Fruit fly (Drosophila melanogaster) whole organism, embryonic: ENCODE results near the gene mav.

ENCODE experiments used
- Atf6 ChIP-seq: fragments of 200-800 bp; sonication (Bioruptor generic); IDR thresholded peaks from 2 replicates; pipeline ENCODE4 v1.3.6; 2022; ENCODE audit warnings: missing biosample characterization, missing genetic modification characterization
- Awh ChIP-seq: fragments of 200-800 bp; sonication (Bioruptor generic); IDR thresholded peaks from 2 replicates; pipeline ENCODE4, ENCODE4 v1.3.6; 2022; ENCODE audit warnings: missing biosample characterization, missing genetic modification characterization
- Bgb ChIP-seq: fragments of 200-800 bp; sonication (Bioruptor generic); IDR thresholded peaks from 2 replicates; pipeline ENCODE4 v1.3.6; 2022; ENCODE audit warnings: missing biosample characterization, missing genetic modification characterization; ENCODE audit not compliant: partially characterized antibody
- CG10274 ChIP-seq: fragments of 200-800 bp; sonication (Bioruptor generic); optimal IDR thresholded peaks from 3 replicates; lab custom pipeline; 2017; ENCODE audit warnings: missing biosample characterization, mild to moderate bottlenecking, missing genetic modification characterization
- CG10543 ChIP-seq: fragments of 200-800 bp; sonication (Bioruptor generic); optimal IDR thresholded peaks from 3 replicates; lab custom pipeline; 2017; ENCODE audit warnings: missing biosample characterization, mild to moderate bottlenecking, missing genetic modification characterization, moderate library complexity
- CG11247 ChIP-seq: fragments of 200-800 bp; sonication (Bioruptor generic); IDR thresholded peaks from 2 replicates; pipeline ENCODE4 v1.3.6; 2022; ENCODE audit warnings: missing biosample characterization, missing genetic modification characterization
- CG11456 ChIP-seq: fragments of 200-800 bp; sonication (Bioruptor generic); IDR thresholded peaks from 3 replicates; pipeline ENCODE4 v1.3.6; 2022; ENCODE audit warnings: missing biosample characterization, missing genetic modification characterization
- CG12942 ChIP-seq: fragments of 200-800 bp; sonication (Bioruptor generic); optimal IDR thresholded peaks from 3 replicates; lab custom pipeline; 2016; ENCODE audit warnings: missing biosample characterization, missing genetic modification characterization
- CG13424 ChIP-seq: fragments of 200-800 bp; sonication (Bioruptor generic); optimal IDR thresholded peaks from 2 replicates; lab custom pipeline; 2019; ENCODE audit warnings: missing biosample characterization, mild to moderate bottlenecking, missing genetic modification characterization, moderate library complexity
- CG14050 ChIP-seq: fragments of 200-800 bp; sonication (Bioruptor generic); IDR thresholded peaks from 3 replicates; pipeline ENCODE4 v1.3.6; 2022; ENCODE audit warnings: missing biosample characterization, missing genetic modification characterization
- CG14710 ChIP-seq: fragments of 200-800 bp; sonication (Bioruptor generic); optimal IDR thresholded peaks from 3 replicates; lab custom pipeline; 2019; ENCODE audit warnings: missing biosample characterization, mild to moderate bottlenecking, missing genetic modification characterization, moderate library complexity
- CG17361 ChIP-seq: fragments of 200-800 bp; sonication (Bioruptor generic); IDR thresholded peaks from 3 replicates; pipeline ENCODE4 v1.3.6; 2022; ENCODE audit warnings: missing biosample characterization, missing genetic modification characterization
- CG17829 ChIP-seq: fragments of 200-800 bp; optimal IDR thresholded peaks from 2 replicates; lab custom pipeline; 2019; ENCODE audit warnings: missing biosample characterization, mild to moderate bottlenecking, missing genetic modification characterization, moderate library complexity
- CG18764 ChIP-seq: fragments of 200-800 bp; sonication (Bioruptor generic); optimal IDR thresholded peaks from 3 replicates; lab custom pipeline; 2016; ENCODE audit warnings: missing biosample characterization, missing genetic modification characterization
- CG2199 ChIP-seq: fragments of 200-800 bp; sonication (Bioruptor generic); IDR thresholded peaks from 3 replicates; pipeline ENCODE4 v1.3.6; 2022; ENCODE audit warnings: missing biosample characterization, missing genetic modification characterization
- CG33557 ChIP-seq: fragments of 200-800 bp; sonication (Bioruptor generic); optimal IDR thresholded peaks from 2 replicates; lab custom pipeline; 2019; ENCODE audit warnings: missing biosample characterization, mild to moderate bottlenecking, missing genetic modification characterization, moderate library complexity
- CG34376 ChIP-seq: fragments of 200-800 bp; sonication (Bioruptor generic); optimal IDR thresholded peaks from 2 replicates; lab custom pipeline; 2018; ENCODE audit warnings: missing biosample characterization, mild to moderate bottlenecking, missing genetic modification characterization
- CG34422 ChIP-seq: fragments of 200-800 bp; sonication (Bioruptor generic); IDR thresholded peaks from 3 replicates; pipeline ENCODE4 v1.3.6; 2022; ENCODE audit warnings: missing biosample characterization, missing genetic modification characterization
- CG4328 ChIP-seq: fragments of 200-800 bp; sonication (Bioruptor generic); optimal IDR thresholded peaks from 3 replicates; lab custom pipeline; 2017; ENCODE audit warnings: missing biosample characterization, missing genetic modification reagents, missing genetic modification characterization
- CG4820 ChIP-seq: fragments of 200-800 bp; sonication (Bioruptor generic); optimal IDR thresholded peaks from 3 replicates; lab custom pipeline; 2016; ENCODE audit warnings: missing biosample characterization, missing genetic modification characterization
- CG6765 ChIP-seq: fragments of 200-800 bp; sonication (Bioruptor generic); optimal IDR thresholded peaks from 3 replicates; lab custom pipeline; 2017; ENCODE audit warnings: missing biosample characterization, mild to moderate bottlenecking, missing genetic modification characterization
- CG6791 ChIP-seq: fragments of 200-800 bp; sonication (Bioruptor generic); IDR thresholded peaks from 3 replicates; pipeline ENCODE4 v1.3.6; 2022; ENCODE audit warnings: missing biosample characterization, missing genetic modification characterization; ENCODE audit not compliant: partially characterized antibody
- CG7745 ChIP-seq: fragments of 200-800 bp; sonication (Bioruptor generic); optimal IDR thresholded peaks from 2 replicates; lab custom pipeline; 2018; ENCODE audit warnings: missing biosample characterization, mild to moderate bottlenecking, missing genetic modification characterization, moderate library complexity
- CG8924 ChIP-seq: fragments of 200-800 bp; optimal IDR thresholded peaks from 3 replicates; lab custom pipeline; 2019; ENCODE audit warnings: missing biosample characterization, mild to moderate bottlenecking, missing genetic modification characterization, moderate library complexity
- D19B ChIP-seq: fragments of 200-800 bp; sonication (Bioruptor generic); optimal IDR thresholded peaks from 2 replicates; lab custom pipeline; 2017; ENCODE audit warnings: missing biosample characterization, mild to moderate bottlenecking, missing genetic modification characterization
- Dad ChIP-seq: fragments of 200-800 bp; sonication (Bioruptor generic); optimal IDR thresholded peaks from 3 replicates; lab custom pipeline; 2016; ENCODE audit warnings: missing biosample characterization, missing genetic modification characterization
- Ets65A ChIP-seq: fragments of 200-800 bp; sonication (Bioruptor generic); peaks from one replicate; lab custom pipeline; 2016; ENCODE audit warnings: missing biosample characterization, missing genetic modification characterization
- MTF-1 ChIP-seq: fragments of 200-800 bp; sonication (Bioruptor generic); optimal IDR thresholded peaks from 2 replicates; lab custom pipeline; 2018; ENCODE audit warnings: missing biosample characterization, mild to moderate bottlenecking, missing genetic modification characterization, borderline replicate concordance
- NFAT ChIP-seq: fragments of 200-800 bp; sonication (Bioruptor generic); IDR thresholded peaks from 2 replicates; pipeline ENCODE4 v1.3.6; 2022; ENCODE audit warnings: missing biosample characterization, missing genetic modification characterization
- Optix ChIP-seq: fragments of 200-800 bp; sonication (Bioruptor generic); IDR thresholded peaks from 3 replicates; pipeline ENCODE4 v1.3.6; 2022; ENCODE audit warnings: missing biosample characterization, missing genetic modification characterization
- Stat92E ChIP-seq, 3 experiments: fragments of >200 bp in 2 of 3; fragments of 200-800 bp in 1 of 3; sonication (Bioruptor generic) in 1 of 3; optimal IDR thresholded peaks; 2 replicates each; lab custom pipeline; 2017 to 2019; ENCODE audit warnings: missing biosample characterization in 3 of 3, missing genetic modification characterization in 3 of 3, mild to moderate bottlenecking in 1 of 3, moderate library complexity in 1 of 3
- TFAM ChIP-seq: fragments of 200-800 bp; sonication (Bioruptor generic); optimal IDR thresholded peaks from 2 replicates; lab custom pipeline; 2017; ENCODE audit warnings: missing biosample characterization, missing genetic modification characterization, inconsistent platforms
- amos ChIP-seq: fragments of 200-800 bp; sonication (Bioruptor generic); IDR thresholded peaks from 2 replicates; pipeline ENCODE4 v1.3.6; 2022; ENCODE audit warnings: missing biosample characterization, missing genetic modification characterization; ENCODE audit not compliant: partially characterized antibody
- bab2 ChIP-seq: fragments of 200-800 bp; sonication (Bioruptor generic); optimal IDR thresholded peaks from 2 replicates; lab custom pipeline; 2016; ENCODE audit warnings: missing biosample characterization, missing genetic modification characterization
- ems ChIP-seq: fragments of 200-800 bp; sonication (Bioruptor generic); optimal IDR thresholded peaks from 3 replicates; lab custom pipeline; 2016; ENCODE audit warnings: missing biosample characterization, missing genetic modification characterization
- fd96Cb ChIP-seq: fragments of 200-800 bp; sonication (Bioruptor generic); optimal IDR thresholded peaks from 2 replicates; lab custom pipeline; 2018; ENCODE audit warnings: missing biosample characterization, mild to moderate bottlenecking, missing genetic modification characterization, moderate library complexity
- gce ChIP-seq: fragments of 200-800 bp; sonication (Bioruptor generic); IDR thresholded peaks from 3 replicates; pipeline ENCODE4 v1.3.6; 2022; ENCODE audit warnings: missing biosample characterization, missing genetic modification characterization
- insv ChIP-seq, 2 experiments: fragments of 200-800 bp; sonication (Bioruptor generic); optimal IDR thresholded peaks; 3 replicates each; lab custom pipeline; 2016 to 2018; ENCODE audit warnings: missing biosample characterization in 2 of 2, missing genetic modification characterization in 2 of 2
- jigr1 ChIP-seq: fragments of 200-800 bp; sonication (Bioruptor generic); IDR thresholded peaks from 3 replicates; pipeline ENCODE4 v1.3.6; 2022; ENCODE audit warnings: missing biosample characterization, missing genetic modification characterization
- lmd ChIP-seq: fragments of 200-800 bp; sonication (Bioruptor generic); IDR thresholded peaks from 2 replicates; pipeline ENCODE4 v1.3.6; 2022; ENCODE audit warnings: missing biosample characterization, missing genetic modification characterization
- odd ChIP-seq: fragments of 200-800 bp; sonication (Bioruptor generic); optimal IDR thresholded peaks from 2 replicates; lab custom pipeline; 2017; ENCODE audit warnings: missing biosample characterization, mild to moderate bottlenecking, missing genetic modification characterization
- pita ChIP-seq: fragments of 200-800 bp; sonication (Bioruptor generic); optimal IDR thresholded peaks from 2 replicates; lab custom pipeline; 2017; ENCODE audit warnings: missing biosample characterization, mild to moderate bottlenecking, missing genetic modification characterization
- ro ChIP-seq: fragments of 200-800 bp; sonication (Bioruptor generic); IDR thresholded peaks from 2 replicates; pipeline ENCODE4 v1.3.6; 2022; ENCODE audit warnings: missing biosample characterization, missing genetic modification characterization
- sc ChIP-seq, 3 experiments: fragments of >200 bp in 2 of 3; fragments of 200-800 bp in 1 of 3; sonication (Bioruptor generic) in 1 of 3; optimal IDR thresholded peaks; 2 replicates in 2 of 3; 3 replicates in 1 of 3; lab custom pipeline; 2017; ENCODE audit warnings: mild to moderate bottlenecking in 1 of 3, missing biosample characterization in 1 of 3, missing genetic modification characterization in 1 of 3, missing genetic modification reagents in 1 of 3
- tio ChIP-seq: fragments of 200-800 bp; sonication (Bioruptor generic); optimal IDR thresholded peaks from 2 replicates; lab custom pipeline; 2017; ENCODE audit warnings: missing biosample characterization, missing genetic modification characterization, inconsistent platforms
- unc-4 ChIP-seq: fragments of 200-800 bp; sonication (Bioruptor generic); IDR thresholded peaks from 2 replicates; pipeline ENCODE4 v1.3.6; 2022; ENCODE audit warnings: missing biosample characterization, missing genetic modification characterization; ENCODE audit not compliant: partially characterized antibody
- vvl ChIP-seq: fragments of 200-800 bp; sonication (Bioruptor generic); IDR thresholded peaks from 2 replicates; pipeline ENCODE4 v1.3.6; 2022; ENCODE audit warnings: missing biosample characterization, missing genetic modification characterization

Gene mav

DNA sequence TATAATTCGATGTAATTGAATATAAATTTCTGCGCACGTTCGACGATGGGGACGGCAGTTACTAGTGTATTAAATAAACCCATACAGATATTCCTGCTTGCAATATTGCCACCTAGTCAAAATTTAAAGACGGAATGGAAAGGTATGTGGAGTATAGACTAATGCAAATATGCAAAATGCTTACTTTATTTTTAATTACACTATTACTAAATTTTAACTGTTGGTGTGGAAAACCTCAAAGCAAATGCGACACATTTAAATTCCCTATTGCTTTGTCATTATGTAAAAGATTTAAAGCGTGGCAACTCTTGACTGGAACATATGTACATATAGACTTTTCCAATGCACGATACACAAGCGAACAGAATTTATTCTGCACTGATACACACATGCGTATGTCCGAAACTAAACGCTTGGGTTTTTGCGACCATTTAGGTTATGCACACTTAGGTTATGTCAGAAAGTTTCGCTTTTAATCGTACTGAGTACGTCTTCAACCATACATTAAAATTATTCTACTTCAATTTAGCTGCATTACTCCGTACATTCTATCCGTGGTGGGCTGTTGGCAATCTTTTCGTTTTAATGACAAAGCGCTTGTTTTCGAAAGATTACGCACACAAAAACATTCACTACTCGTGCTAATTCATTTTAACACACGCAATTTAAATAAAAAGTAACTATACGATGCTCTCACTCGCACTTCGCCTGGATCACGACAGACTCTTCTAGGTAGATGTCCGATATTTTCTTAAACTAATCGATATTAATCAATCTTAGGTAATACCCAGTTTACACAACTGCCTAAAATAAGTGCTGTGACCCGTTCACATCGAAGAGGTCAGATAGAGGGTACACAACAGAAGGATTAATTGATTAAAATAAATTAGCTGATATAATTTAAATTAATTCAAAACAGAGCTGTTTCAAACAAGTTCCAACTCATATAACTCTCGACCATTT is 34.3 kb upstream of the mav start, which contains the start of gene gw (continued):
- no peak for TF ChIP-seq Optix (GFP tag; lab: Robert Waterston, UW)
- peak; percentile 93 for TF ChIP-seq CG10543 (GFP tag; lab: Kevin White, UChicago)
- no peak; the same call in 1 of the 2 replicates for TF ChIP-seq Awh (GFP tag; lab: Robert Waterston, UW)
- TF ChIP-seq D19B (GFP tag; lab: Kevin White, UChicago) = peak; percentile 36
- TF ChIP-seq unc-4 (GFP tag; lab: Robert Waterston, UW) = peak; percentile 63
- peak; percentile 73 for TF ChIP-seq CG18764 (GFP tag; lab: Kevin White, UChicago)
- TF ChIP-seq CG13424 (tag; lab: Kevin White, UChicago) = peak; percentile 86
- TF ChIP-seq fd96Cb (tag; lab: Kevin White, UChicago) = peak; percentile 62
- TF ChIP-seq CG6765 (GFP tag; lab: Kevin White, UChicago) = peak; percentile 65
- peak; percentile 74 for TF ChIP-seq tio
- peak; percentile 82 for TF ChIP-seq CG17829
- TF ChIP-seq CG7745 (tag; lab: Kevin White, UChicago) = peak; percentile 14
- TF ChIP-seq CG14710 (tag; lab: Kevin White, UChicago) = peak; percentile 80
- peak in 2 of 3 experiments; percentile 30 to 69 for TF ChIP-seq Stat92E (GFP tag; optimal IDR thresholded peaks at IDR 0.05; lab: Kevin White, UChicago)
- TF ChIP-seq CG34376 (GFP tag; lab: Kevin White, UChicago) = peak; percentile 87
- peak; percentile 24 for TF ChIP-seq CG10274
- no peak for TF ChIP-seq sc (optimal IDR thresholded peaks at IDR 0.05; lab: Kevin White, UChicago)
- peak; percentile 70 for TF ChIP-seq sc (GFP tag; optimal IDR thresholded peaks at IDR 0.05; lab: Kevin White, UChicago)
- TF ChIP-seq gce (GFP tag; lab: Robert Waterston, UW) = no peak
- peak; percentile 77; the same call in 2 of the 3 replicates for TF ChIP-seq CG6791 (GFP tag; lab: Robert Waterston, UW)
- peak; percentile 25 for TF ChIP-seq Dad (GFP tag; lab: Kevin White, UChicago)
- peak; percentile 76 for TF ChIP-seq CG4820
- TF ChIP-seq NFAT (GFP tag; lab: Robert Waterston, UW) = no peak
- TF ChIP-seq Ets65A (GFP tag; lab: Kevin White, UChicago) = peak; percentile 92
- TF ChIP-seq CG4328 (GFP tag; lab: Kevin White, UChicago) = peak; percentile 87
- TF ChIP-seq bab2 (GFP tag; lab: Kevin White, UChicago) = peak; percentile 80
- TF ChIP-seq amos (GFP tag; lab: Robert Waterston, UW) = peak; percentile 81; the same call in 1 of the 2 replicates
- TF ChIP-seq ems = peak; percentile 62
- TF ChIP-seq CG2199 (GFP tag; lab: Robert Waterston, UW) = peak; percentile 84
- TF ChIP-seq CG14050 (GFP tag; lab: Robert Waterston, UW) = peak; percentile 44
- peak; percentile 74 for TF ChIP-seq CG12942
- peak; percentile 74 for TF ChIP-seq Atf6
- no peak for TF ChIP-seq CG11247 (GFP tag; lab: Robert Waterston, UW)
- TF ChIP-seq CG17361 = peak; percentile 28; the same call in 1 of the 3 replicates
- no peak for TF ChIP-seq CG11456
- no peak for TF ChIP-seq lmd (GFP tag; lab: Robert Waterston, UW)
- no peak for TF ChIP-seq pita (GFP tag; lab: Kevin White, UChicago)
- TF ChIP-seq MTF-1 = no peak
- TF ChIP-seq vvl (GFP tag; lab: Robert Waterston, UW) = peak; percentile 82
- no peak for TF ChIP-seq jigr1 (GFP tag; lab: Robert Waterston, UW)
- peak; percentile 75 for TF ChIP-seq Bgb (GFP tag; lab: Robert Waterston, UW)
- peak; percentile 82 for TF ChIP-seq CG8924 (tag; lab: Kevin White, UChicago)
- TF ChIP-seq CG34422 (GFP tag; lab: Robert Waterston, UW) = peak; percentile 65; the same call in 2 of the 3 replicates
- peak; percentile 75 for TF ChIP-seq odd (GFP tag; lab: Kevin White, UChicago)
- TF ChIP-seq TFAM (GFP tag; lab: Kevin White, UChicago) = no peak
- TF ChIP-seq insv (GFP tag; optimal IDR thresholded peaks at IDR 0.05; lab: Kevin White, UChicago) = peak in 1 of 2 experiments; percentile 72
- TF ChIP-seq CG33557 = peak; percentile 78
- TF ChIP-seq ro (GFP tag; lab: Robert Waterston, UW) = no peak
